Fruit fly (Drosophila melanogaster): Measurements from ENCODE around the gene Got2.
A peak's percentile ranks its signal among the peaks of the same experiment; 100 is the strongest.

The Got2 gene

dm6 chr2L:1979196-1979818, 8.3 kb downstream of the Got2 start:
- TF ChIP-seq CG34376 (GFP tag; optimal IDR thresholded peaks at IDR 0.05) (no peak), pan (optimal IDR thresholded peaks at IDR 0.05) (no peak), pan (GFP tag; optimal IDR thresholded peaks at IDR 0.05 in 1 of 2, IDR thresholded peaks at IDR 0.05 in 1 of 2) (no peak), chinmo (GFP tag; IDR thresholded peaks at IDR 0.05; ENCODE audit: partially characterized antibody) (no peak), Pdp1 (GFP tag; optimal IDR thresholded peaks at IDR 0.05) (peak in 1 of 2 experiments; percentile 94), E2f2 (GFP tag; IDR thresholded peaks at IDR 0.05) (peak; percentile 43; the same call in 1 of the 2 replicates), kah (GFP tag; optimal IDR thresholded peaks at IDR 0.05) (no peak), bab2 (GFP tag; optimal IDR thresholded peaks at IDR 0.05) (no peak), unc-4 (GFP tag; IDR thresholded peaks at IDR 0.05; ENCODE audit: partially characterized antibody) (no peak), insv (GFP tag; optimal IDR thresholded peaks at IDR 0.05) (peak; percentile 93 to 97), Dp (GFP tag; optimal IDR thresholded peaks at IDR 0.05) (peak; percentile 23), gcm2 (GFP tag; optimal IDR thresholded peaks at IDR 0.05) (no peak), Dref (GFP tag; IDR thresholded peaks at IDR 0.05) (0 out of 2 replicates have a peak, but pooled peaks have one; percentile 21), CG17186 (GFP tag; optimal IDR thresholded peaks at IDR 0.05) (no peak)

- TF ChIP-seq Dfd (GFP tag; optimal IDR thresholded peaks at IDR 0.05) (peak in 1 of 2 experiments; percentile 26), Neu2 (GFP tag; optimal IDR thresholded peaks at IDR 0.05; ENCODE audit: borderline replicate concordance) (no peak)
Observed at dm6 chr2L:1975473-1975872, 12.1 kb downstream of the Got2 start.

- TF ChIP-seq pho (GFP tag; optimal IDR thresholded peaks at IDR 0.05) (no peak), Ssrp (tag; optimal IDR thresholded peaks at IDR 0.05) (no peak), CG14710 (tag; optimal IDR thresholded peaks at IDR 0.05) (peak; percentile 15), CG43689 (GFP tag; IDR thresholded peaks at IDR 0.05) (no peak), Hr78 (GFP tag; optimal IDR thresholded peaks at IDR 0.05) (no peak), Scr (GFP tag; IDR thresholded peaks at IDR 0.05; ENCODE audit: partially characterized antibody) (peak; percentile 91), CG16863 (GFP tag; optimal IDR thresholded peaks at IDR 0.05) (no peak), CG3995 (GFP tag; optimal IDR thresholded peaks at IDR 0.05) (no peak), CG11560 (tag; IDR thresholded peaks at IDR 0.05) (no peak), zf30C (GFP tag; optimal IDR thresholded peaks at IDR 0.05) (no peak), CG11695 (GFP tag; IDR thresholded peaks at IDR 0.05) (no peak), Spps (tag; optimal IDR thresholded peaks at IDR 0.05) (no peak), CG17802 (tag; optimal IDR thresholded peaks at IDR 0.05) (no peak), CG2120 (GFP tag; optimal IDR thresholded peaks at IDR 0.05) (peak; percentile 52), CG32767 (GFP tag; IDR thresholded peaks at IDR 0.05) (no peak), Jarid2 (GFP tag; optimal IDR thresholded peaks at IDR 0.05) (no peak), ara (GFP tag; IDR thresholded peaks at IDR 0.05) (no peak), cas (GFP tag; IDR thresholded peaks at IDR 0.05) (no peak), CG15479 (GFP tag; optimal IDR thresholded peaks at IDR 0.05) (no peak), hb (GFP tag; IDR thresholded peaks at IDR 0.05; ENCODE audit: partially characterized antibody) (peak; percentile 86), tup (GFP tag; optimal IDR thresholded peaks at IDR 0.05) (no peak), CG42726 (GFP tag; IDR thresholded peaks at IDR 0.05; ENCODE audit: partially characterized antibody) (peak; percentile 93), vnd (GFP tag; IDR thresholded peaks at IDR 0.05; ENCODE audit: partially characterized antibody) (peak; percentile 86), CG12236 (GFP tag; optimal IDR thresholded peaks at IDR 0.05) (no peak), BtbVII (GFP tag; optimal IDR thresholded peaks at IDR 0.05) (no peak), CG12659 (GFP tag; optimal IDR thresholded peaks at IDR 0.05) (peak; percentile 20), CG30403 (GFP tag; optimal IDR thresholded peaks at IDR 0.05) (no peak), zfh2 (GFP tag; optimal IDR thresholded peaks at IDR 0.05) (no peak), sens-2 (GFP tag; IDR thresholded peaks at IDR 0.05) (no peak), CG13894 (tag; optimal IDR thresholded peaks at IDR 0.05) (no peak), crol (GFP tag; IDR thresholded peaks at IDR 0.05) (no peak)
Observed at dm6 chr2L:1973957-1974356, 13.6 kb downstream of the Got2 start, which contains the start of gene Der-1. Gene Der-1 (plus strand): TSS chr2L:1973957.

Data from whole organism, embryonic.